Fruit fly (Drosophila melanogaster): ENCODE results near the gene bru2.

- no peak for TF ChIP-seq CG12605 (GFP tag; IDR thresholded peaks at IDR 0.05)
- TF ChIP-seq CG34367 (tag; optimal IDR thresholded peaks at IDR 0.05), result no peak
Measured at dm6 chr2L:12347034-12347433, 3.0 kb downstream of the bru2 start.
